Fruit fly (Drosophila melanogaster) whole organism, adult: Measurements from ENCODE around the gene lectin-21Ca.

Experiments
- CG12768 ChIP-seq: fragments of 200-800 bp; sonication (Bioruptor generic); optimal IDR thresholded peaks from 2 replicates; lab custom pipeline; 2017; ENCODE audit warnings: missing biosample characterization, missing genetic modification characterization, mild to moderate bottlenecking, moderate library complexity, missing genetic modification reagents
- CG14711 ChIP-seq: fragments of 200-800 bp; sonication (Bioruptor generic); optimal IDR thresholded peaks from 2 replicates; lab custom pipeline; 2018; ENCODE audit warnings: missing biosample characterization, mild to moderate bottlenecking, missing genetic modification characterization, moderate library complexity
- CG1620 ChIP-seq: fragments of 200-800 bp; sonication (Bioruptor generic); optimal IDR thresholded peaks from 2 replicates; lab custom pipeline; 2016; ENCODE audit warnings: missing biosample characterization, missing genetic modification characterization
- CG33017 ChIP-seq: fragments of 200-800 bp; sonication (Bioruptor generic); optimal IDR thresholded peaks from 2 replicates; lab custom pipeline; 2018; ENCODE audit warnings: missing biosample characterization, mild to moderate bottlenecking, missing genetic modification characterization, moderate library complexity
- CG7045 ChIP-seq: fragments of 200-800 bp; sonication (Bioruptor generic); optimal IDR thresholded peaks from 2 replicates; lab custom pipeline; 2017; ENCODE audit warnings: missing biosample characterization, mild to moderate bottlenecking, missing genetic modification characterization
- Mnt ChIP-seq: fragments of 200-800 bp; sonication (Bioruptor generic); optimal IDR thresholded peaks from 2 replicates; lab custom pipeline; 2016; ENCODE audit warnings: missing biosample characterization, mild to moderate bottlenecking, missing genetic modification characterization
- cnc ChIP-seq, 2 experiments: fragments of >200 bp; optimal IDR thresholded peaks; 2 replicates each; lab custom pipeline; 2017
- kay ChIP-seq: fragments of 200-800 bp; sonication (Bioruptor generic); peaks from one replicate; lab custom pipeline; 2016; ENCODE audit warnings: missing biosample characterization, missing genetic modification characterization, borderline replicate concordance
- toe ChIP-seq: fragments of 200-800 bp; sonication (Bioruptor generic); optimal IDR thresholded peaks from 2 replicates; lab custom pipeline; 2016; ENCODE audit warnings: missing biosample characterization, missing genetic modification characterization

dm6 chr2L:653784-654183 is 29.4 kb downstream of the lectin-21Ca start:
- TF ChIP-seq kay (GFP tag; lab: Kevin White, UChicago) (no peak), Mnt (GFP tag; lab: Kevin White, UChicago) (no peak), CG33017 (tag; lab: Kevin White, UChicago) (no peak), CG12768 (GFP tag; lab: Kevin White, UChicago) (no peak), cnc (optimal IDR thresholded peaks at IDR 0.05; lab: Kevin White, UChicago) (no peak), CG1620 (GFP tag; lab: Kevin White, UChicago) (no peak), toe (GFP tag; lab: Kevin White, UChicago) (no peak), CG14711 (tag; lab: Kevin White, UChicago) (no peak), CG7045 (GFP tag; lab: Kevin White, UChicago) (no peak)
